Fruit fly (Drosophila melanogaster): ENCODE measurements around the gene timeout.

dm6 chr3R:13070011-13070619 lies 18.3 kb upstream of the timeout start:
- TF ChIP-seq CG8478 (optimal IDR thresholded peaks at IDR 0.05) (no peak), CTCF (optimal IDR thresholded peaks at IDR 0.05) (no peak)

Data from S2 (cell line).